Worm (Caenorhabditis elegans): ENCODE measurements around the gene asd-1.

The asd-1 gene

ce11 chrIII:4244285-4244684 is 47.2 kb downstream of the asd-1 start, which contains the start of gene zhit-2:
TSS of gene zhit-2 (minus strand) at chrIII:4244385.
- TF ChIP-seq unc-62 (GFP tag; optimal IDR thresholded peaks at IDR 0.05), result no peak

- no peak for TF ChIP-seq unc-62 (GFP tag; optimal IDR thresholded peaks at IDR 0.05)
Measured at ce11 chrIII:4247571-4247970, 50.5 kb downstream of the asd-1 start, which contains the start of gene Y44F5A.1. TSS of gene Y44F5A.1 (minus strand) at chrIII:4247671.
